Worm (Caenorhabditis elegans): Measurements from ENCODE around the gene git-1.

The git-1 gene

DNA sequence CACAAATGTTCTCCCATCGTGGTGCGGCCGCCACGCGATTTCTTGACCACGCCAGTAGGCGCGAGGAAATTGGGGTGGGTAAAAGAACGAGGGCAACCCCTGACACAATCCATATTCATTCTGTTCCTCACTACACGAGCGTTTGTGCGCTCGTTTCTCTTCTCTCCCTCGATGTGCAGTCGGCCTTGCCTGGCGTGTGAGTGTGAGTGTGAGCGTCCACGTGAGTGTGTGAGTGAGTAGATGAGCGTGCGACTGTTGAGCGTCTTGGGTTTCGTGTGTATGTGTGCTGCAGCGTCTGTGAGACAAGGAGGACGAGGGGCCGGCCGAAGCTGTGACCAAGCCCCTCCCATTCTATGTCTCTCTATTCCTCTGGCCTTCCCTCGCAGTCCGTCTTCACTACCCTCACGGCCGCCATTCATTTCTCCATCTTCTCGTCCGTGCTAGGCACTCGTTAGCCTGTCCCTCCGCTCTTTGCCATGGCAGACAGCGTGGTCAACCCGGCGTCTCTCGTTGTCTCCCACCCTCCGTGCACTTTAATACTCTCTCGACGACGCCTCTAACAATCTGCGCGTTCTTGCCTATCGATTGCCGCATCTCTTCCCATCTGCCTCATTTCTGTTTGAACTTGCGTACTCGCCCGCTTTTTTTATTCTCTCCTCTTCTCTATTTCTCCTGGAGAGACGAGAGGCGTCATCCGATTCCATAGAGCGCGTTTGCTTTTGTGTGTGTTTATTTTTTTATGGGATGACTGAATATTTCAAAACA, 43.9 kb downstream of the git-1 start (continued):
- TF ChIP-seq mes-2 (tag; optimal IDR thresholded peaks at IDR 0.05; ENCODE audit: poor library complexity, severe bottlenecking) (peak; percentile 81), F44E2.7 (GFP tag; IDR thresholded peaks at IDR 0.05) (no peak), mxl-3 (GFP tag; optimal IDR thresholded peaks at IDR 0.05) (peak; percentile 97), nhr-41 (GFP tag; IDR thresholded peaks at IDR 0.05) (0 out of 2 replicates have a peak, but pooled peaks have one; percentile 25), fkh-10 (GFP tag; optimal IDR thresholded peaks at IDR 0.05) (peak; percentile 22), ZK337.2 (GFP tag; IDR thresholded peaks at IDR 0.05) (0 out of 2 replicates have a peak, but pooled peaks have one; percentile 3), dmd-8 (GFP tag; IDR thresholded peaks at IDR 0.05) (0 out of 2 replicates have a peak, but pooled peaks have one; percentile 48), php-3 (GFP tag; IDR thresholded peaks at IDR 0.05) (0 out of 2 replicates have a peak, but pooled peaks have one; percentile 8), lin-13 (GFP tag; optimal IDR thresholded peaks at IDR 0.05) (peak; percentile 80), skn-1 (tag; optimal IDR thresholded peaks at IDR 0.05) (no peak), F26F4.8 (GFP tag; conservative IDR thresholded peaks at IDR 0.05) (no peak), nhr-77 (tag; optimal IDR thresholded peaks at IDR 0.05) (peak; percentile 85), nhr-6 (tag; optimal IDR thresholded peaks at IDR 0.05) (peak; percentile 90), dmd-9 (GFP tag; IDR thresholded peaks at IDR 0.05) (no peak), snpc-1.2 (GFP tag; IDR thresholded peaks at IDR 0.05) (no peak), ctbp-1 (GFP tag; IDR thresholded peaks at IDR 0.05) (peak; percentile 90), tag-97 (GFP tag; IDR thresholded peaks at IDR 0.05) (0 out of 2 replicates have a peak, but pooled peaks have one; percentile 7), ceh-32 (tag; optimal IDR thresholded peaks at IDR 0.05; ENCODE audit: poor library complexity) (peak; percentile 72), nhr-28 (tag; optimal IDR thresholded peaks at IDR 0.05) (peak; percentile 89), zfp-2 (tag; optimal IDR thresholded peaks at IDR 0.05) (peak; percentile 62), pqm-1 (tag; optimal IDR thresholded peaks at IDR 0.05) (peak; percentile 8), hif-1 (tag; optimal IDR thresholded peaks at IDR 0.05) (peak; percentile 70 to 81), ceh-28 (tag; optimal IDR thresholded peaks at IDR 0.05) (peak; percentile 87), jun-1 (tag; optimal IDR thresholded peaks at IDR 0.05) (peak; percentile 32), lir-3 (tag; optimal IDR thresholded peaks at IDR 0.05) (peak; percentile 77), aha-1 (tag) (peak; percentile 100), Y75B8A.6 (GFP tag; IDR thresholded peaks at IDR 0.05) (no peak), saeg-2 (GFP tag; IDR thresholded peaks at IDR 0.05) (peak; percentile 73), unc-39 (tag; optimal IDR thresholded peaks at IDR 0.05) (no peak), nhr-48 (tag; optimal IDR thresholded peaks at IDR 0.05) (peak; percentile 95), hlh-30 (tag; optimal IDR thresholded peaks at IDR 0.05; ENCODE audit: insufficient read depth) (peak; percentile 99), unc-130 (GFP tag; optimal IDR thresholded peaks at IDR 0.05) (no peak), nhr-42 (GFP tag; IDR thresholded peaks at IDR 0.05) (peak; percentile 61), lin-38 (GFP tag; IDR thresholded peaks at IDR 0.05) (peak; percentile 86), lsy-2 (tag; optimal IDR thresholded peaks at IDR 0.05) (peak; percentile 77 to 89), dve-1 (tag; optimal IDR thresholded peaks at IDR 0.05; ENCODE audit: insufficient read depth) (peak; percentile 97), Y48G9A.11 (GFP tag; IDR thresholded peaks at IDR 0.05) (no peak), zfp-3 (GFP tag; conservative IDR thresholded peaks at IDR 0.05) (no peak), dpl-1 (GFP tag; optimal IDR thresholded peaks at IDR 0.05) (peak; percentile 45), D1046.2 (GFP tag; IDR thresholded peaks at IDR 0.05) (0 out of 2 replicates have a peak, but pooled peaks have one; percentile 8), cey-2 (tag; optimal IDR thresholded peaks at IDR 0.05; ENCODE audit: borderline replicate concordance, insufficient read depth) (no peak), duxl-1 (tag; optimal IDR thresholded peaks at IDR 0.05; ENCODE audit: poor library complexity) (peak; percentile 4), madf-5 (GFP tag; IDR thresholded peaks at IDR 0.05) (no peak), mep-1 (tag; optimal IDR thresholded peaks at IDR 0.05) (peak; percentile 93), fos-1 (tag; optimal IDR thresholded peaks at IDR 0.05) (no peak), nhr-237 (tag; optimal IDR thresholded peaks at IDR 0.05) (no peak), lin-15B (tag; optimal IDR thresholded peaks at IDR 0.05) (no peak), set-16 (GFP tag; IDR thresholded peaks at IDR 0.05) (peak; percentile 98), lin-39 (tag; optimal IDR thresholded peaks at IDR 0.05) (no peak)

Data from whole organism, L4 larva.